Fruit fly (Drosophila melanogaster): Measurements from ENCODE around the gene CG42740.

dm6 chr3R:30391098-30391497 lies 31.7 kb downstream of the CG42740 start:
- TF ChIP-seq CG31627 (GFP tag; optimal IDR thresholded peaks at IDR 0.05) (no peak), Eip93F (GFP tag; optimal IDR thresholded peaks at IDR 0.05) (no peak), Eip75B (GFP tag; optimal IDR thresholded peaks at IDR 0.05) (no peak), CG10631 (GFP tag; optimal IDR thresholded peaks at IDR 0.05) (no peak), CG6163 (GFP tag; IDR thresholded peaks at IDR 0.05) (no peak), CG11762 (GFP tag; optimal IDR thresholded peaks at IDR 0.05; ENCODE audit: insufficient read depth) (no peak)

All from whole organism, prepupa.